Worm (Caenorhabditis elegans) whole organism, late embryonic: Measurements from ENCODE around the gene ubh-2.

Experiments
- C08G9.2 ChIP-seq: sonication (generic microtip); optimal IDR thresholded peaks from 2 replicates; lab custom pipeline; 2016; ENCODE audit warnings: mild to moderate bottlenecking, missing genetic modification characterization, moderate library complexity, missing compliant biosample characterization
- ceh-18 ChIP-seq: sonication (generic microtip); optimal IDR thresholded peaks from 2 replicates; lab custom pipeline; 2016; ENCODE audit warnings: missing genetic modification characterization, missing compliant biosample characterization
- ceh-22 ChIP-seq: sonication (generic microtip); optimal IDR thresholded peaks from 2 replicates; lab custom pipeline; 2017; ENCODE audit warnings: missing biosample characterization, missing genetic modification characterization
- ceh-24 ChIP-seq: sonication (generic microtip); optimal IDR thresholded peaks from 2 replicates; lab custom pipeline; 2016; ENCODE audit warnings: mild to moderate bottlenecking, missing genetic modification characterization, missing compliant biosample characterization
- ceh-6 ChIP-seq: fragments of 200-800 bp; sonication (Bioruptor generic); optimal IDR thresholded peaks from 2 replicates; lab custom pipeline; 2018; ENCODE audit warnings: mild to moderate bottlenecking, missing genetic modification characterization, missing compliant biosample characterization
- dve-1 ChIP-seq: sonication (generic microtip); optimal IDR thresholded peaks from 2 replicates; lab custom pipeline; 2017; ENCODE audit warnings: antibody characterized with exemption, mild to moderate bottlenecking, missing genetic modification characterization, missing compliant biosample characterization
- hlh-8 ChIP-seq: sonication (generic microtip); optimal IDR thresholded peaks from 2 replicates; lab custom pipeline; 2016; ENCODE audit warnings: missing genotype, missing genetic modification characterization, missing compliant biosample characterization
- npax-4 ChIP-seq: sonication (generic microtip); optimal IDR thresholded peaks from 2 replicates; lab custom pipeline; 2016; ENCODE audit warnings: missing genetic modification characterization, missing compliant biosample characterization
- ref-2 ChIP-seq: sonication (generic microtip); optimal IDR thresholded peaks from 2 replicates; lab custom pipeline; 2016; ENCODE audit warnings: missing genetic modification characterization, missing compliant biosample characterization
- tbx-7 ChIP-seq: sonication (generic microtip); optimal IDR thresholded peaks from 2 replicates; lab custom pipeline; 2016; ENCODE audit warnings: missing genotype, missing genetic modification characterization, missing compliant biosample characterization

ubh-2 gene

ce11 chrV:6461250-6461649 lies 48.4 kb downstream of the ubh-2 start:
- TF ChIP-seq ref-2 (tag; lab: Kevin White, UChicago): no peak
- no peak for TF ChIP-seq ceh-6 (GFP tag; lab: Kevin White, UChicago)
- no peak for TF ChIP-seq tbx-7 (tag; lab: Kevin White, UChicago)
- no peak for TF ChIP-seq ceh-24
- no peak for TF ChIP-seq dve-1 (tag; lab: Kevin White, UChicago)
- no peak for TF ChIP-seq ceh-18
- no peak for TF ChIP-seq npax-4 (tag; lab: Kevin White, UChicago)
- TF ChIP-seq C08G9.2 (tag; lab: Kevin White, UChicago): no peak
- TF ChIP-seq ceh-22: no peak
- no peak for TF ChIP-seq hlh-8 (tag; lab: Kevin White, UChicago)
